Fruit fly (Drosophila melanogaster): ENCODE measurements around the gene mtgo.

dm6 chr2L:16597798-16598737 lies 53.3 kb downstream of the mtgo start:
- TF ChIP-seq N (GFP tag; optimal IDR thresholded peaks at IDR 0.05) (no peak), Sp1 (GFP tag; optimal IDR thresholded peaks at IDR 0.05) (peak; percentile 90), Hr83 (GFP tag; optimal IDR thresholded peaks at IDR 0.05; ENCODE audit: poor library complexity, severe bottlenecking) (peak; percentile 62), Rel (GFP tag; optimal IDR thresholded peaks at IDR 0.05) (peak; percentile 83), Rel (tag; optimal IDR thresholded peaks at IDR 0.05) (peak; percentile 79), tai (GFP tag; optimal IDR thresholded peaks at IDR 0.05) (peak; percentile 87), ey (GFP tag; optimal IDR thresholded peaks at IDR 0.05) (peak; percentile 94), Hr78 (GFP tag; optimal IDR thresholded peaks at IDR 0.05) (no peak), Abd-B (GFP tag; optimal IDR thresholded peaks at IDR 0.05) (no peak), h (GFP tag; optimal IDR thresholded peaks at IDR 0.05) (peak; percentile 94), Jra (GFP tag; optimal IDR thresholded peaks at IDR 0.05) (peak; percentile 87), dl (GFP tag; optimal IDR thresholded peaks at IDR 0.05; ENCODE audit: insufficient read depth in 1 of 2, partially characterized antibody in 2 of 2) (no peak), br (GFP tag; optimal IDR thresholded peaks at IDR 0.05) (peak; percentile 95), lola (GFP tag; optimal IDR thresholded peaks at IDR 0.05) (no peak)

Measured in whole organism, wandering third instar larva.